Worm (Caenorhabditis elegans) whole organism, L4 larva: ENCODE results near the gene fbxa-102.

Source experiments
- D1046.2 ChIP-seq: fragments of 200-800 bp; sonication (Bioruptor generic); IDR thresholded peaks from 2 replicates; pipeline ENCODE4 v1.3.6; 2022; ENCODE audit warnings: missing genetic modification characterization, missing compliant biosample characterization
- Y48G9A.11 ChIP-seq: fragments of 200-800 bp; sonication (Bioruptor generic); IDR thresholded peaks from 2 replicates; pipeline ENCODE4 v1.3.6; 2022; ENCODE audit warnings: missing genetic modification reagents, missing genetic modification characterization, missing compliant biosample characterization
- Y5F2A.4 ChIP-seq: fragments of 200-800 bp; sonication (Bioruptor generic); optimal IDR thresholded peaks from 2 replicates; lab custom pipeline; 2018; ENCODE audit warnings: mild to moderate bottlenecking, missing genetic modification characterization, missing compliant biosample characterization
- Y75B8A.6 ChIP-seq: fragments of 200-800 bp; sonication (Bioruptor generic); IDR thresholded peaks from 2 replicates; pipeline ENCODE4 v1.3.6; 2022; ENCODE audit warnings: missing genetic modification reagents, missing genetic modification characterization, missing compliant biosample characterization
- aha-1 ChIP-seq: fragments of 150-350 bp; peaks from one replicate; lab custom pipeline; 2014; ENCODE audit warnings: missing biosample characterization, missing genetic modification characterization
- arid-1 ChIP-seq: fragments of 200-800 bp; sonication (Bioruptor generic); conservative IDR thresholded peaks from 2 replicates; pipeline ENCODE4 v1.3.6; 2022; ENCODE audit warnings: missing genetic modification reagents, missing genetic modification characterization, missing compliant biosample characterization
- attf-4 ChIP-seq: sonication (generic microtip); optimal IDR thresholded peaks from 3 replicates; lab custom pipeline; 2017; ENCODE audit warnings: missing biosample characterization, missing genetic modification characterization
- ces-1 ChIP-seq: fragments of 150-350 bp; sonication (generic microtip); optimal IDR thresholded peaks from 4 replicates; lab custom pipeline; 2014; ENCODE audit warnings: missing biosample characterization, missing genetic modification reagents, missing genetic modification characterization
- daf-12 ChIP-seq: fragments of 150-350 bp; optimal IDR thresholded peaks from 2 replicates; lab custom pipeline; 2014; ENCODE audit warnings: missing biosample characterization, missing genetic modification reagents, missing genetic modification characterization
- daf-16 ChIP-seq, 3 experiments: sonication (generic microtip); optimal IDR thresholded peaks; 2 replicates each; lab custom pipeline; 2016 to 2017; ENCODE audit warnings: missing genetic modification characterization in 3 of 3, missing genetic modification reagents in 3 of 3, mild to moderate bottlenecking in 2 of 3, missing compliant biosample characterization in 2 of 3, missing biosample characterization in 1 of 3, moderate library complexity in 1 of 3
- daf-19 ChIP-seq: fragments of 200-800 bp; sonication (Bioruptor generic); conservative IDR thresholded peaks from 2 replicates; pipeline ENCODE4 v1.3.6; 2022; ENCODE audit warnings: missing genetic modification characterization, missing compliant biosample characterization
- daf-8 ChIP-seq: fragments of 200-800 bp; sonication (Bioruptor generic); IDR thresholded peaks from 2 replicates; pipeline ENCODE4 v1.3.6; 2022; ENCODE audit warnings: missing genetic modification characterization, missing compliant biosample characterization
- egl-27 ChIP-seq: sonication (generic microtip); optimal IDR thresholded peaks from 3 replicates; lab custom pipeline; 2017; ENCODE audit warnings: missing biosample characterization, missing genetic modification reagents, missing genetic modification characterization
- egl-43 ChIP-seq: fragments of 200-800 bp; sonication (Bioruptor generic); IDR thresholded peaks from 2 replicates; pipeline ENCODE4 v1.3.6; 2022; ENCODE audit warnings: missing genetic modification reagents, missing genetic modification characterization, missing compliant biosample characterization
- fkh-10 ChIP-seq: fragments of 150-350 bp; optimal IDR thresholded peaks from 2 replicates; lab custom pipeline; 2014; ENCODE audit warnings: missing biosample characterization, missing genetic modification reagents, missing genetic modification characterization
- fos-1 ChIP-seq: fragments of 150-350 bp; optimal IDR thresholded peaks from 2 replicates; lab custom pipeline; 2014; ENCODE audit warnings: missing biosample characterization, missing genetic modification characterization
- gei-8 ChIP-seq: fragments of 200-800 bp; sonication (Bioruptor generic); optimal IDR thresholded peaks from 2 replicates; lab custom pipeline; 2018; ENCODE audit warnings: mild to moderate bottlenecking, missing genetic modification characterization, missing compliant biosample characterization
- hif-1 ChIP-seq, 2 experiments: sonication (generic microtip); optimal IDR thresholded peaks; 2 replicates each; lab custom pipeline; 2016 to 2017; ENCODE audit warnings: missing compliant biosample characterization in 2 of 2, missing genetic modification characterization in 2 of 2, missing genetic modification reagents in 2 of 2, missing genotype in 2 of 2, mild to moderate bottlenecking in 1 of 2
- jun-1 ChIP-seq: fragments of 150-350 bp; optimal IDR thresholded peaks from 2 replicates; lab custom pipeline; 2014; ENCODE audit warnings: missing biosample characterization, missing genetic modification reagents, missing genetic modification characterization
- lim-7 ChIP-seq: fragments of 200-800 bp; sonication (Bioruptor generic); IDR thresholded peaks from 2 replicates; pipeline ENCODE4 v1.3.6; 2022; ENCODE audit warnings: missing genetic modification characterization, missing compliant biosample characterization
- lin-15B ChIP-seq: fragments of 150-350 bp; sonication (generic microtip); optimal IDR thresholded peaks from 3 replicates; lab custom pipeline; 2014; ENCODE audit warnings: missing biosample characterization, missing genetic modification characterization
- lin-38 ChIP-seq: fragments of 200-800 bp; sonication (Bioruptor generic); IDR thresholded peaks from 2 replicates; pipeline ENCODE4 v1.3.6; 2022; ENCODE audit warnings: missing genetic modification reagents, missing genetic modification characterization, missing compliant biosample characterization
- lin-39 ChIP-seq: fragments of 150-350 bp; optimal IDR thresholded peaks from 2 replicates; lab custom pipeline; 2014; ENCODE audit warnings: missing biosample characterization, missing genetic modification reagents, missing genetic modification characterization
- madf-5 ChIP-seq, 2 experiments: fragments of 200-800 bp; sonication (Bioruptor generic); IDR thresholded peaks; 2 replicates each; pipeline ENCODE4 v1.3.6; 2022; ENCODE audit warnings: missing compliant biosample characterization in 2 of 2, missing genetic modification characterization in 2 of 2
- mdt-29 ChIP-seq: fragments of 200-800 bp; sonication (Bioruptor generic); IDR thresholded peaks from 2 replicates; pipeline ENCODE4 v1.3.6; 2022; ENCODE audit warnings: missing genetic modification reagents, missing genetic modification characterization, missing compliant biosample characterization
- mep-1 ChIP-seq: fragments of 150-350 bp; sonication (generic microtip); optimal IDR thresholded peaks from 3 replicates; lab custom pipeline; 2014; ENCODE audit warnings: missing biosample characterization, missing genetic modification characterization
- mes-2 ChIP-seq: sonication (generic microtip); optimal IDR thresholded peaks from 2 replicates; lab custom pipeline; 2016; ENCODE audit warnings: missing genotype, mild to moderate bottlenecking, missing genetic modification characterization, missing compliant biosample characterization; ENCODE audit not compliant: poor library complexity, severe bottlenecking
- mxl-3 ChIP-seq: fragments of 200-800 bp; sonication (Bioruptor generic); optimal IDR thresholded peaks from 2 replicates; lab custom pipeline; 2018; ENCODE audit warnings: mild to moderate bottlenecking, missing genetic modification characterization, missing compliant biosample characterization
- nhr-111 ChIP-seq: fragments of 200-800 bp; sonication (Bioruptor generic); optimal IDR thresholded peaks from 2 replicates; lab custom pipeline; 2018; ENCODE audit warnings: mild to moderate bottlenecking, missing genetic modification characterization, missing compliant biosample characterization
- nhr-237 ChIP-seq: sonication (generic microtip); optimal IDR thresholded peaks from 2 replicates; lab custom pipeline; 2017; ENCODE audit warnings: missing biosample characterization, missing genetic modification characterization
- nhr-41 ChIP-seq: fragments of 200-800 bp; sonication (Bioruptor generic); IDR thresholded peaks from 2 replicates; pipeline ENCODE4 v1.3.6; 2022; ENCODE audit warnings: missing genetic modification reagents, missing genetic modification characterization, missing compliant biosample characterization
- nhr-48 ChIP-seq: sonication (generic microtip); optimal IDR thresholded peaks from 2 replicates; lab custom pipeline; 2016; ENCODE audit warnings: mild to moderate bottlenecking, missing genetic modification characterization, missing compliant biosample characterization
- nhr-76 ChIP-seq: fragments of 150-350 bp; optimal IDR thresholded peaks from 2 replicates; lab custom pipeline; 2014; ENCODE audit warnings: missing biosample characterization, missing genetic modification characterization
- pha-4 ChIP-seq, 2 experiments: fragments of 150-350 bp in 1 of 2; fragments of 200-800 bp in 1 of 2; sonication (Bioruptor generic) in 1 of 2; IDR thresholded peaks in 1 of 2; optimal IDR thresholded peaks in 1 of 2; 2 replicates each; pipeline versions ENCODE4 v1.3.6 to Lab custom; 2014 to 2022; ENCODE audit warnings: missing genetic modification characterization in 2 of 2, missing genetic modification reagents in 2 of 2, missing biosample characterization in 1 of 2, missing compliant biosample characterization in 1 of 2
- php-3 ChIP-seq: fragments of 200-800 bp; sonication (Bioruptor generic); IDR thresholded peaks from 2 replicates; pipeline ENCODE4 v1.3.6; 2022; ENCODE audit warnings: missing genetic modification reagents, missing genetic modification characterization, missing compliant biosample characterization
- snpc-1.2 ChIP-seq: fragments of 200-800 bp; sonication (Bioruptor generic); IDR thresholded peaks from 2 replicates; pipeline ENCODE4 v1.3.6; 2022; ENCODE audit warnings: missing genetic modification reagents, missing genetic modification characterization, missing compliant biosample characterization
- unc-39 ChIP-seq: sonication (generic microtip); optimal IDR thresholded peaks from 2 replicates; lab custom pipeline; 2017; ENCODE audit warnings: missing biosample characterization, missing genetic modification characterization
- zfp-2 ChIP-seq: sonication (generic microtip); optimal IDR thresholded peaks from 2 replicates; lab custom pipeline; 2016; ENCODE audit warnings: mild to moderate bottlenecking, missing genetic modification characterization, missing compliant biosample characterization

Gene fbxa-102

ce11 chrV:17542304-17542703 is 48.7 kb upstream of the fbxa-102 start (continued):
- no peak for TF ChIP-seq zfp-2 (tag; lab: Kevin White, UChicago)
- no peak for TF ChIP-seq mdt-29 (GFP tag; lab: Robert Waterston, UW)
- TF ChIP-seq attf-4 (tag; lab: Kevin White, UChicago), result no peak
- TF ChIP-seq daf-8 (GFP tag; lab: Robert Waterston, UW), result no peak
- TF ChIP-seq daf-16 (GFP tag; optimal IDR thresholded peaks at IDR 0.05; lab: Kevin White, UChicago), result no peak
- peak; percentile 13 for TF ChIP-seq daf-16 (tag; optimal IDR thresholded peaks at IDR 0.05; lab: Kevin White, UChicago)
- TF ChIP-seq egl-43 (GFP tag; lab: Robert Waterston, UW), result peak; percentile 75
- no peak for TF ChIP-seq daf-19 (GFP tag; lab: Robert Waterston, UW)
- no peak for TF ChIP-seq Y5F2A.4
- TF ChIP-seq ces-1 (GFP tag; lab: Kevin White, UChicago), result no peak
- TF ChIP-seq nhr-48, result no peak
- TF ChIP-seq mep-1 (tag; lab: Kevin White, UChicago), result no peak
- no peak for TF ChIP-seq D1046.2 (GFP tag; lab: Robert Waterston, UW)
- TF ChIP-seq php-3, result no peak
- TF ChIP-seq pha-4 (GFP tag; IDR thresholded peaks at IDR 0.05; lab: Robert Waterston, UW), result no peak; the same call in 1 of the 2 replicates
- TF ChIP-seq pha-4 (tag; optimal IDR thresholded peaks at IDR 0.05; lab: Kevin White, UChicago), result no peak
- peak; percentile 73 for TF ChIP-seq lim-7 (GFP tag; lab: Robert Waterston, UW)
- peak; percentile 1 for TF ChIP-seq mes-2 (tag; lab: Kevin White, UChicago)
- no peak for TF ChIP-seq daf-12
- no peak for TF ChIP-seq jun-1
- no peak for TF ChIP-seq hif-1 (tag; optimal IDR thresholded peaks at IDR 0.05; lab: Kevin White, UChicago)
- TF ChIP-seq gei-8 (GFP tag; lab: Kevin White, UChicago), result no peak
- TF ChIP-seq lin-39 (tag; lab: Kevin White, UChicago), result no peak
- no peak for TF ChIP-seq lin-15B (tag; lab: Kevin White, UChicago)
- no peak for TF ChIP-seq Y75B8A.6 (GFP tag; lab: Robert Waterston, UW)
- TF ChIP-seq fkh-10 (GFP tag; lab: Kevin White, UChicago), result no peak
- TF ChIP-seq unc-39, result no peak

- TF ChIP-seq fkh-10 (GFP tag; lab: Kevin White, UChicago) (no peak), egl-27 (no peak), fos-1 (no peak), aha-1 (tag; lab: Kevin White, UChicago) (no peak), nhr-237 (no peak), nhr-111 (no peak), arid-1 (GFP tag; lab: Robert Waterston, UW) (no peak), nhr-76 (no peak), nhr-41 (GFP tag; lab: Robert Waterston, UW) (no peak), Y48G9A.11 (GFP tag; lab: Robert Waterston, UW) (no peak), ces-1 (GFP tag; lab: Kevin White, UChicago) (no peak), mxl-3 (GFP tag; lab: Kevin White, UChicago) (no peak), nhr-48 (no peak), lim-7 (GFP tag; lab: Robert Waterston, UW) (no peak), snpc-1.2 (no peak), lin-15B (tag; lab: Kevin White, UChicago) (no peak), madf-5 (GFP tag; IDR thresholded peaks at IDR 0.05; lab: Robert Waterston, UW) (no peak)
These were observed 46.7 kb upstream of the fbxa-102 start, which contains the start of gene srz-25 for ce11 chrV:17540295-17540694. srz-25 (plus strand) TSS chrV:17540595.

ce11 chrV:17539289-17539688 is 45.7 kb upstream of the fbxa-102 start:
- TF ChIP-seq jun-1 (no peak), unc-39 (no peak), fkh-10 (GFP tag; lab: Kevin White, UChicago) (no peak), lin-38 (GFP tag; lab: Robert Waterston, UW) (no peak)
